Worm (Caenorhabditis elegans): ENCODE results near the gene R04F11.5.

Gene R04F11.5

ce11 chrV:12352445-12352844 lies 34.6 kb upstream of the R04F11.5 start, which contains the start of gene sqt-3:
TSS of gene sqt-3 (plus strand) at chrV:12352745.
- TF ChIP-seq hpl-2 (GFP tag; optimal IDR thresholded peaks at IDR 0.05), result no peak
- no peak for TF ChIP-seq nhr-77 (tag; optimal IDR thresholded peaks at IDR 0.05)
- TF ChIP-seq elt-2 (tag; optimal IDR thresholded peaks at IDR 0.05), result no peak

ce11 chrV:12351842-12352241 lies 34.0 kb upstream of the R04F11.5 start:
- TF ChIP-seq elt-3 (tag; optimal IDR thresholded peaks at IDR 0.05), result peak in 1 of 6 experiments; percentile 7
- TF ChIP-seq lin-13 (GFP tag; optimal IDR thresholded peaks at IDR 0.05), result no peak
- no peak for TF ChIP-seq fos-1 (tag; optimal IDR thresholded peaks at IDR 0.05)
- peak; percentile 29 for TF ChIP-seq blmp-1 (tag; optimal IDR thresholded peaks at IDR 0.05)
- no peak for TF ChIP-seq C04F5.9 (tag; optimal IDR thresholded peaks at IDR 0.05)
- no peak for TF ChIP-seq efl-1 (optimal IDR thresholded peaks at IDR 0.05)
- TF ChIP-seq efl-1 (GFP tag; optimal IDR thresholded peaks at IDR 0.05 in 1 of 2), result peak in 1 of 2 experiments; percentile 78
- no peak for TF ChIP-seq unc-86 (tag; optimal IDR thresholded peaks at IDR 0.05)
- TF ChIP-seq nhr-20 (tag; optimal IDR thresholded peaks at IDR 0.05), result peak; percentile 3

- no peak for TF ChIP-seq lin-13 (GFP tag; optimal IDR thresholded peaks at IDR 0.05)
- TF ChIP-seq blmp-1 (tag; optimal IDR thresholded peaks at IDR 0.05), result peak; percentile 96
Observed at ce11 chrV:12349365-12349764, 31.5 kb upstream of the R04F11.5 start.

- TF ChIP-seq lin-35 (GFP tag; optimal IDR thresholded peaks at IDR 0.05) (peak in 1 of 2 experiments; percentile 6), F16B12.6 (tag; optimal IDR thresholded peaks at IDR 0.05) (no peak), elt-2 (tag; optimal IDR thresholded peaks at IDR 0.05) (peak; percentile 26)
Observed at ce11 chrV:12347854-12348253, 30.0 kb upstream of the R04F11.5 start.

ce11 chrV:12345808-12346207 lies 28.0 kb upstream of the R04F11.5 start, which contains the start of gene snb-2:
TSS of gene snb-2 (minus strand) at chrV:12345908.
- no peak for TF ChIP-seq lin-14 (GFP tag; optimal IDR thresholded peaks at IDR 0.05)

ce11 chrV:12344845-12345244 lies 27.0 kb upstream of the R04F11.5 start, which contains the start of gene F23H12.3:
TSS of gene F23H12.3 (plus strand) at chrV:12345145.
- TF ChIP-seq nhr-71 (tag; optimal IDR thresholded peaks at IDR 0.05), result no peak
- no peak for TF ChIP-seq nhr-77 (tag; optimal IDR thresholded peaks at IDR 0.05)
- TF ChIP-seq grh-1 (GFP tag; IDR thresholded peaks at IDR 0.05), result no peak
- TF ChIP-seq elt-3 (tag; optimal IDR thresholded peaks at IDR 0.05), result no peak
- TF ChIP-seq lsy-2 (tag; optimal IDR thresholded peaks at IDR 0.05), result no peak
- no peak for TF ChIP-seq ceh-8 (GFP tag; optimal IDR thresholded peaks at IDR 0.05)
- no peak for TF ChIP-seq mef-2 (tag; optimal IDR thresholded peaks at IDR 0.05)
- no peak for TF ChIP-seq lin-14 (GFP tag; optimal IDR thresholded peaks at IDR 0.05)
- no peak for TF ChIP-seq ces-1 (GFP tag; optimal IDR thresholded peaks at IDR 0.05)
- TF ChIP-seq blmp-1 (tag; optimal IDR thresholded peaks at IDR 0.05), result no peak
- TF ChIP-seq sox-4 (tag; optimal IDR thresholded peaks at IDR 0.05), result no peak
- TF ChIP-seq ztf-11 (tag; optimal IDR thresholded peaks at IDR 0.05), result no peak

- TF ChIP-seq unc-130 (tag; optimal IDR thresholded peaks at IDR 0.05), result peak; percentile 93
- TF ChIP-seq elt-3 (tag; optimal IDR thresholded peaks at IDR 0.05), result peak in 3 of 6 experiments; percentile 74 to 94 (median 94)
- TF ChIP-seq lin-39 (tag; optimal IDR thresholded peaks at IDR 0.05), result peak; percentile 95
- TF ChIP-seq irx-1 (tag; optimal IDR thresholded peaks at IDR 0.05), result peak; percentile 89
- peak; percentile 55; the same call in 1 of the 2 replicates for TF ChIP-seq unc-98 (GFP tag; IDR thresholded peaks at IDR 0.05)
- TF ChIP-seq pag-3 (tag; optimal IDR thresholded peaks at IDR 0.05; ENCODE audit: borderline replicate concordance, insufficient read depth), result peak; percentile 52
- TF ChIP-seq ztf-4 (tag; optimal IDR thresholded peaks at IDR 0.05), result peak; percentile 87
- TF ChIP-seq egl-27 (tag; optimal IDR thresholded peaks at IDR 0.05), result no peak
- peak; percentile 84 for TF ChIP-seq nhr-77 (tag; optimal IDR thresholded peaks at IDR 0.05)
- no peak for TF ChIP-seq nhr-76 (tag; optimal IDR thresholded peaks at IDR 0.05)
- TF ChIP-seq lsy-2 (tag; optimal IDR thresholded peaks at IDR 0.05), result peak; percentile 96 to 97
- peak; percentile 68 for TF ChIP-seq zag-1 (tag; optimal IDR thresholded peaks at IDR 0.05)
- peak; percentile 97 for TF ChIP-seq nhr-71 (tag; optimal IDR thresholded peaks at IDR 0.05)
- peak; percentile 74 for TF ChIP-seq nhr-237 (tag; optimal IDR thresholded peaks at IDR 0.05)
- TF ChIP-seq vab-15 (tag; optimal IDR thresholded peaks at IDR 0.05), result peak; percentile 58
- no peak for TF ChIP-seq hlh-4 (tag; optimal IDR thresholded peaks at IDR 0.05)
- TF ChIP-seq hlh-17 (GFP tag; optimal IDR thresholded peaks at IDR 0.05; ENCODE audit: borderline replicate concordance), result no peak
- TF ChIP-seq pax-3 (tag; optimal IDR thresholded peaks at IDR 0.05), result peak; percentile 95
- TF ChIP-seq nhr-12 (tag; optimal IDR thresholded peaks at IDR 0.05), result no peak
- peak; percentile 96 for TF ChIP-seq snu-23 (GFP tag; optimal IDR thresholded peaks at IDR 0.05)
- TF ChIP-seq lin-13 (GFP tag; optimal IDR thresholded peaks at IDR 0.05), result peak; percentile 92
Observed at ce11 chrV:12343419-12343969, 25.7 kb upstream of the R04F11.5 start, which contains the start of gene tomm-20. TSS of gene tomm-20 (minus strand) at chrV:12343469.
